Worm (Caenorhabditis elegans) whole organism, L1 larva: Measurements from ENCODE around the gene str-134.

ENCODE experiments used
- C04F5.9 ChIP-seq: sonication (generic microtip); optimal IDR thresholded peaks from 2 replicates; lab custom pipeline; 2016; ENCODE audit warnings: missing genetic modification characterization, missing compliant biosample characterization
- C16A3.4 ChIP-seq: fragments of 150-350 bp; optimal IDR thresholded peaks from 2 replicates; lab custom pipeline; 2014; ENCODE audit warnings: missing biosample characterization, missing genetic modification characterization
- C34B4.2 ChIP-seq: sonication (generic microtip); optimal IDR thresholded peaks from 2 replicates; lab custom pipeline; 2017; ENCODE audit warnings: mild to moderate bottlenecking, missing genetic modification characterization, missing compliant biosample characterization
- aly-2 ChIP-seq: fragments of 150-350 bp; optimal IDR thresholded peaks from 2 replicates; lab custom pipeline; 2014; ENCODE audit warnings: missing biosample characterization, missing genetic modification characterization
- ama-1 ChIP-seq: fragments of 150-350 bp; optimal IDR thresholded peaks from 2 replicates; lab custom pipeline; 2014
- blmp-1 ChIP-seq: fragments of 150-350 bp; optimal IDR thresholded peaks from 2 replicates; lab custom pipeline; 2014; ENCODE audit warnings: missing biosample characterization, missing genetic modification characterization
- ceh-8 ChIP-seq: fragments of 200-800 bp; sonication (Bioruptor generic); optimal IDR thresholded peaks from 2 replicates; lab custom pipeline; 2018; ENCODE audit warnings: mild to moderate bottlenecking, missing genetic modification characterization, moderate library complexity, missing compliant biosample characterization
- dpl-1 ChIP-seq, 3 experiments: fragments of 150-350 bp in 2 of 3; sonication (generic microtip) in 1 of 3; optimal IDR thresholded peaks; 2 replicates each; lab custom pipeline; 2014 to 2017; ENCODE audit warnings: missing biosample characterization in 3 of 3, missing genetic modification characterization in 3 of 3, missing genetic modification reagents in 3 of 3
- dsc-1 ChIP-seq: sonication (generic microtip); optimal IDR thresholded peaks from 2 replicates; lab custom pipeline; 2016; ENCODE audit warnings: mild to moderate bottlenecking, missing genetic modification characterization, missing compliant biosample characterization
- efl-1 ChIP-seq, 4 experiments: fragments of 150-350 bp; optimal IDR thresholded peaks in 3 of 4; peaks in 1 of 4; 1 replicate in 1 of 4; 2 replicates in 3 of 4; lab custom pipeline; 2014; ENCODE audit warnings: missing biosample characterization in 2 of 4, missing genetic modification characterization in 2 of 4, missing genetic modification reagents in 2 of 4
- egl-13 ChIP-seq: sonication (generic microtip); optimal IDR thresholded peaks from 2 replicates; lab custom pipeline; 2016; ENCODE audit warnings: missing genotype, missing genetic modification reagents, missing genetic modification characterization, missing compliant biosample characterization
- egl-27 ChIP-seq, 2 experiments: fragments of 150-350 bp in 1 of 2; sonication (generic microtip); optimal IDR thresholded peaks; 3 replicates each; lab custom pipeline; 2017 to 2018; ENCODE audit warnings: missing biosample characterization in 2 of 2, missing genetic modification characterization in 2 of 2, missing genetic modification reagents in 2 of 2
- elt-2 ChIP-seq: sonication (generic microtip); optimal IDR thresholded peaks from 2 replicates; lab custom pipeline; 2016; ENCODE audit warnings: missing genetic modification characterization, mild to moderate bottlenecking, inconsistent platforms, missing compliant biosample characterization, missing genetic modification reagents
- fkh-4 ChIP-seq: sonication (generic microtip); optimal IDR thresholded peaks from 2 replicates; lab custom pipeline; 2016; ENCODE audit warnings: missing compliant biosample characterization, missing genetic modification characterization, borderline replicate concordance
- fkh-8 ChIP-seq: sonication (generic microtip); optimal IDR thresholded peaks from 2 replicates; lab custom pipeline; 2016; ENCODE audit warnings: mild to moderate bottlenecking, missing genetic modification characterization, missing compliant biosample characterization
- hlh-17 ChIP-seq: fragments of 200-800 bp; sonication (Bioruptor generic); optimal IDR thresholded peaks from 2 replicates; lab custom pipeline; 2018; ENCODE audit warnings: missing genetic modification characterization, mild to moderate bottlenecking, missing compliant biosample characterization, moderate library complexity, borderline replicate concordance
- lin-13 ChIP-seq: fragments of 150-350 bp; optimal IDR thresholded peaks from 2 replicates; lab custom pipeline; 2014; ENCODE audit warnings: missing biosample characterization, missing genetic modification reagents, missing genetic modification characterization
- lin-14 ChIP-seq: fragments of 200-800 bp; sonication (Bioruptor generic); optimal IDR thresholded peaks from 2 replicates; lab custom pipeline; 2018; ENCODE audit warnings: mild to moderate bottlenecking, missing genetic modification characterization, moderate library complexity, missing compliant biosample characterization
- lin-15B ChIP-seq: fragments of 150-350 bp; sonication (generic microtip); optimal IDR thresholded peaks from 3 replicates; lab custom pipeline; 2014; ENCODE audit warnings: missing biosample characterization, missing genetic modification characterization
- lin-35 ChIP-seq, 2 experiments: fragments of 150-350 bp; optimal IDR thresholded peaks; 2 replicates each; lab custom pipeline; 2014; ENCODE audit warnings: missing biosample characterization in 2 of 2, missing genetic modification characterization in 2 of 2, missing genetic modification reagents in 2 of 2
- lin-39 ChIP-seq: fragments of 150-350 bp; optimal IDR thresholded peaks from 2 replicates; lab custom pipeline; 2014; ENCODE audit warnings: missing biosample characterization, missing genetic modification reagents, missing genetic modification characterization
- lir-3 ChIP-seq: sonication (generic microtip); optimal IDR thresholded peaks from 2 replicates; lab custom pipeline; 2016; ENCODE audit warnings: mild to moderate bottlenecking, missing genetic modification characterization, moderate library complexity, missing compliant biosample characterization; ENCODE audit not compliant: poor library complexity
- lsy-2 ChIP-seq, 2 experiments: fragments of 150-350 bp; optimal IDR thresholded peaks; 2 replicates each; lab custom pipeline; 2014; ENCODE audit warnings: missing biosample characterization in 2 of 2, missing genetic modification characterization in 2 of 2
- mdl-1 ChIP-seq, 2 experiments: fragments of 150-350 bp; optimal IDR thresholded peaks; 2 replicates each; lab custom pipeline; 2014 to 2017; ENCODE audit warnings: missing biosample characterization in 2 of 2, missing genetic modification characterization in 2 of 2, inconsistent platforms in 1 of 2
- mef-2 ChIP-seq: fragments of 150-350 bp; optimal IDR thresholded peaks from 2 replicates; lab custom pipeline; 2014; ENCODE audit warnings: missing biosample characterization, missing genetic modification characterization
- mep-1 ChIP-seq: fragments of 150-350 bp; optimal IDR thresholded peaks from 2 replicates; lab custom pipeline; 2014; ENCODE audit warnings: missing biosample characterization, missing genetic modification characterization
- nhr-11 ChIP-seq: fragments of 150-350 bp; optimal IDR thresholded peaks from 2 replicates; lab custom pipeline; 2014; ENCODE audit warnings: missing biosample characterization, missing genetic modification characterization
- nhr-20 ChIP-seq: sonication (generic microtip); optimal IDR thresholded peaks from 2 replicates; lab custom pipeline; 2016; ENCODE audit warnings: mild to moderate bottlenecking, missing genetic modification characterization, missing compliant biosample characterization
- nhr-28 ChIP-seq: fragments of 150-350 bp; optimal IDR thresholded peaks from 2 replicates; lab custom pipeline; 2014; ENCODE audit warnings: missing biosample characterization, missing genetic modification characterization
- nhr-71 ChIP-seq: sonication (generic microtip); optimal IDR thresholded peaks from 2 replicates; lab custom pipeline; 2016; ENCODE audit warnings: mild to moderate bottlenecking, missing genetic modification characterization, moderate library complexity, missing compliant biosample characterization
- nhr-76 ChIP-seq: sonication (generic microtip); optimal IDR thresholded peaks from 2 replicates; lab custom pipeline; 2017; ENCODE audit warnings: missing biosample characterization, missing genetic modification characterization
- nhr-77 ChIP-seq: fragments of 150-350 bp; optimal IDR thresholded peaks from 2 replicates; lab custom pipeline; 2014; ENCODE audit warnings: missing biosample characterization, missing genetic modification characterization
- nhr-84 ChIP-seq: sonication (generic microtip); optimal IDR thresholded peaks from 2 replicates; lab custom pipeline; 2017; ENCODE audit warnings: missing biosample characterization, missing genetic modification characterization
- nhr-85 ChIP-seq: sonication (generic microtip); peaks from one replicate; lab custom pipeline; 2016; ENCODE audit warnings: missing genetic modification characterization, inconsistent platforms, missing compliant biosample characterization
- nhr-90 ChIP-seq: sonication (generic microtip); optimal IDR thresholded peaks from 2 replicates; lab custom pipeline; 2016; ENCODE audit warnings: mild to moderate bottlenecking, missing genetic modification characterization, missing compliant biosample characterization; ENCODE audit not compliant: poor library complexity
- pax-3 ChIP-seq: fragments of 200-800 bp; sonication (Bioruptor generic); optimal IDR thresholded peaks from 2 replicates; lab custom pipeline; 2018; ENCODE audit warnings: mild to moderate bottlenecking, missing genetic modification characterization, moderate library complexity, missing compliant biosample characterization
- rnt-1 ChIP-seq: sonication (generic microtip); optimal IDR thresholded peaks from 2 replicates; lab custom pipeline; 2016; ENCODE audit warnings: mild to moderate bottlenecking, missing genetic modification characterization, moderate library complexity, missing compliant biosample characterization
- skn-1 ChIP-seq: fragments of 150-350 bp; optimal IDR thresholded peaks from 2 replicates; lab custom pipeline; 2014; ENCODE audit warnings: missing biosample characterization, missing genetic modification characterization
- snpc-4 ChIP-seq: fragments of 150-350 bp; optimal IDR thresholded peaks from 2 replicates; lab custom pipeline; 2014; ENCODE audit warnings: missing biosample characterization, missing genetic modification characterization
- snu-23 ChIP-seq: sonication (generic microtip); optimal IDR thresholded peaks from 2 replicates; lab custom pipeline; 2016; ENCODE audit warnings: missing genetic modification characterization, missing compliant biosample characterization
- sox-4 ChIP-seq: sonication (generic microtip); optimal IDR thresholded peaks from 2 replicates; lab custom pipeline; 2016; ENCODE audit warnings: missing genetic modification characterization, missing compliant biosample characterization
- sup-37 ChIP-seq: fragments of 200-800 bp; sonication (Bioruptor generic); optimal IDR thresholded peaks from 2 replicates; lab custom pipeline; 2018; ENCODE audit warnings: mild to moderate bottlenecking, missing genetic modification characterization, missing compliant biosample characterization
- swsn-7 ChIP-seq: sonication (generic microtip); optimal IDR thresholded peaks from 2 replicates; lab custom pipeline; 2016; ENCODE audit warnings: missing genetic modification characterization, missing compliant biosample characterization
- unc-30 ChIP-seq: sonication (generic microtip); optimal IDR thresholded peaks from 2 replicates; lab custom pipeline; 2017; ENCODE audit warnings: missing biosample characterization, missing genetic modification characterization
- unc-86 ChIP-seq: sonication (generic microtip); optimal IDR thresholded peaks from 2 replicates; lab custom pipeline; 2016; ENCODE audit warnings: missing genetic modification characterization, missing compliant biosample characterization
- zag-1 ChIP-seq: fragments of 150-350 bp; optimal IDR thresholded peaks from 2 replicates; lab custom pipeline; 2014; ENCODE audit warnings: missing biosample characterization, missing genetic modification characterization
- ztf-4 ChIP-seq: fragments of 150-350 bp; optimal IDR thresholded peaks from 2 replicates; lab custom pipeline; 2014; ENCODE audit warnings: missing biosample characterization, missing genetic modification characterization

str-134 gene

DNA sequence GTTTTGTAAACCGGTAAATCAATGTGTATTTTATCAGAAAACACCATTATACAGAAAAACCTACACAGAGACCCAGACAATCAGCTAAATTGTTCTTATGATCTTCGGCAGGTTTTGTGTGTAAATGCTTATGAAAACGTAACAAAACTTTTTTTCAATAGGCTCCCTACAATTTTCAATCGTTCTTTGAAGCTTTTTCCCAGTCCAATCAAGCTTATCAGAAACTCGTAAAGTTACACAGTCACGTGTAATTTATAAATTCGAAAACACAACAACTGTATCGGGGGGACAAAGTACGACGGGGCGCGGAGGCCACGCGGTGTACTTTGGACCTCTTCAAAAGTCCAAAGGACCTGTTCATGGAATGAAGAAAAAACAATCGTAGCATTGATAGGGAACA lies 13.2 kb upstream of the str-134 start (continued):
- TF ChIP-seq lin-14 (GFP tag; lab: Kevin White, UChicago), result peak; percentile 71
- TF ChIP-seq elt-2 (tag; lab: Kevin White, UChicago), result peak; percentile 90
- peak; percentile 74 for TF ChIP-seq nhr-90 (tag; lab: Kevin White, UChicago)
- peak; percentile 61 for TF ChIP-seq lir-3 (tag; lab: Kevin White, UChicago)
- no peak for TF ChIP-seq lin-15B
- no peak for TF ChIP-seq nhr-76
- TF ChIP-seq lin-13 (GFP tag; lab: Kevin White, UChicago), result no peak
- no peak for TF ChIP-seq lin-39 (tag; lab: Kevin White, UChicago)
- TF ChIP-seq nhr-11 (tag; lab: Kevin White, UChicago), result no peak
- TF ChIP-seq swsn-7 (tag; lab: Kevin White, UChicago), result peak; percentile 0
- no peak for TF ChIP-seq unc-86 (tag; lab: Kevin White, UChicago)
- TF ChIP-seq C34B4.2 (tag; lab: Kevin White, UChicago), result no peak
- no peak for TF ChIP-seq dsc-1 (tag; lab: Kevin White, UChicago)
- TF ChIP-seq mep-1 (tag; lab: Kevin White, UChicago), result peak; percentile 40
- TF ChIP-seq fkh-8 (tag; lab: Kevin White, UChicago), result no peak
- peak in 1 of 2 experiments; percentile 77 for TF ChIP-seq lin-35 (GFP tag; optimal IDR thresholded peaks at IDR 0.05; lab: Kevin White, UChicago)
- peak; percentile 77 for TF ChIP-seq sup-37 (GFP tag; lab: Kevin White, UChicago)
- no peak for TF ChIP-seq egl-27 (tag; optimal IDR thresholded peaks at IDR 0.05; lab: Kevin White, UChicago)
- TF ChIP-seq zag-1 (tag; lab: Kevin White, UChicago), result no peak
- TF ChIP-seq mdl-1 (tag; optimal IDR thresholded peaks at IDR 0.05; lab: Kevin White, UChicago), result peak in 1 of 2 experiments; percentile 73
- TF ChIP-seq aly-2 (tag; lab: Kevin White, UChicago), result no peak
- TF ChIP-seq fkh-4 (tag; lab: Kevin White, UChicago), result no peak
- no peak for TF ChIP-seq nhr-28
- TF ChIP-seq blmp-1, result peak; percentile 13
- TF ChIP-seq pax-3 (tag; lab: Kevin White, UChicago), result no peak
- TF ChIP-seq nhr-77, result no peak
- peak; percentile 75 for TF ChIP-seq nhr-20
- no peak for TF ChIP-seq nhr-84 (tag; lab: Kevin White, UChicago)
- peak; percentile 49 for TF ChIP-seq C16A3.4 (tag; lab: Kevin White, UChicago)
- TF ChIP-seq rnt-1, result peak; percentile 44
- TF ChIP-seq nhr-85 (tag; lab: Kevin White, UChicago), result peak; percentile 71
- peak; percentile 88 for TF ChIP-seq nhr-71 (tag; lab: Kevin White, UChicago)
- TF ChIP-seq snpc-4 (tag; lab: Kevin White, UChicago), result no peak
- TF ChIP-seq hlh-17, result no peak
- no peak for TF ChIP-seq sox-4 (tag; lab: Kevin White, UChicago)
- TF ChIP-seq dpl-1 (GFP tag; optimal IDR thresholded peaks at IDR 0.05; lab: Kevin White, UChicago), result no peak
- TF ChIP-seq efl-1 (optimal IDR thresholded peaks at IDR 0.05; lab: Kevin White, UChicago), result peak in 1 of 2 experiments; percentile 6
- TF ChIP-seq efl-1 (GFP tag; optimal IDR thresholded peaks at IDR 0.05 in 1 of 2; lab: Kevin White, UChicago), result no peak
- TF ChIP-seq mef-2 (tag; lab: Kevin White, UChicago), result no peak
- TF ChIP-seq ceh-8 (GFP tag; lab: Kevin White, UChicago), result no peak
- TF ChIP-seq unc-30, result no peak
- TF ChIP-seq skn-1 (tag; lab: Kevin White, UChicago), result no peak
- TF ChIP-seq lsy-2 (tag; optimal IDR thresholded peaks at IDR 0.05; lab: Kevin White, UChicago), result peak; percentile 26 to 34
- peak; percentile 43 for TF ChIP-seq ama-1
- TF ChIP-seq C04F5.9 (tag; lab: Kevin White, UChicago), result peak; percentile 37
- peak; percentile 64 for TF ChIP-seq snu-23 (GFP tag; lab: Kevin White, UChicago)
- TF ChIP-seq egl-13 (tag; lab: Kevin White, UChicago), result no peak
- peak; percentile 59 for TF ChIP-seq ztf-4 (tag; lab: Kevin White, UChicago)
